Worm (Caenorhabditis elegans): ENCODE measurements around the gene lys-1.

lys-1 gene

ce11 chrV:10246443-10246885, 31.2 kb upstream of the lys-1 start:
- TF ChIP-seq hmg-4 (GFP tag; optimal IDR thresholded peaks at IDR 0.05) = no peak
- TF ChIP-seq sea-1 (GFP tag; conservative IDR thresholded peaks at IDR 0.05) = no peak
- no peak for TF ChIP-seq ets-7 (tag; optimal IDR thresholded peaks at IDR 0.05)
- no peak for TF ChIP-seq aly-1 (tag; optimal IDR thresholded peaks at IDR 0.05)
- TF ChIP-seq hmbx-1 (tag; optimal IDR thresholded peaks at IDR 0.05) = no peak
- TF ChIP-seq tbx-11 (GFP tag; IDR thresholded peaks at IDR 0.05) = no peak
- TF ChIP-seq pes-1 (GFP tag; IDR thresholded peaks at IDR 0.05) = no peak
- no peak for TF ChIP-seq ceh-36 (tag; optimal IDR thresholded peaks at IDR 0.05)
- TF ChIP-seq hnd-1 (tag; optimal IDR thresholded peaks at IDR 0.05) = no peak
- no peak for TF ChIP-seq tra-4 (tag; optimal IDR thresholded peaks at IDR 0.05)
- TF ChIP-seq F13C5.2 (tag; optimal IDR thresholded peaks at IDR 0.05) = no peak
- no peak for TF ChIP-seq ceh-13 (GFP tag; optimal IDR thresholded peaks at IDR 0.05)
- no peak for TF ChIP-seq B0310.2 (tag; optimal IDR thresholded peaks at IDR 0.05)
- TF ChIP-seq scrt-1 (GFP tag; IDR thresholded peaks at IDR 0.05) = no peak

- no peak for TF ChIP-seq ceh-36 (tag; optimal IDR thresholded peaks at IDR 0.05)
- no peak for TF ChIP-seq F13C5.2 (tag; optimal IDR thresholded peaks at IDR 0.05)
Observed at ce11 chrV:10246967-10247366, 30.7 kb upstream of the lys-1 start.

ce11 chrV:10247673-10248239, 29.9 kb upstream of the lys-1 start:
- TF ChIP-seq ceh-36 (tag; optimal IDR thresholded peaks at IDR 0.05) (no peak), scrt-1 (GFP tag; IDR thresholded peaks at IDR 0.05) (no peak), hmbx-1 (tag; optimal IDR thresholded peaks at IDR 0.05) (no peak), B0310.2 (tag; optimal IDR thresholded peaks at IDR 0.05) (no peak), ceh-13 (GFP tag; optimal IDR thresholded peaks at IDR 0.05) (no peak), aly-1 (tag; optimal IDR thresholded peaks at IDR 0.05) (no peak), ama-1 (optimal IDR thresholded peaks at IDR 0.05) (no peak), F13C5.2 (tag; optimal IDR thresholded peaks at IDR 0.05) (no peak), flt-1 (GFP tag; IDR thresholded peaks at IDR 0.05) (no peak), tra-4 (tag; optimal IDR thresholded peaks at IDR 0.05) (no peak), sea-1 (GFP tag; conservative IDR thresholded peaks at IDR 0.05) (no peak), pes-1 (GFP tag; IDR thresholded peaks at IDR 0.05) (no peak), tbx-11 (GFP tag; IDR thresholded peaks at IDR 0.05) (no peak), hnd-1 (tag; optimal IDR thresholded peaks at IDR 0.05) (no peak), tbx-37 (GFP tag; conservative IDR thresholded peaks at IDR 0.05) (no peak), ets-7 (tag; optimal IDR thresholded peaks at IDR 0.05) (no peak), hmg-4 (GFP tag; optimal IDR thresholded peaks at IDR 0.05) (no peak)

- TF ChIP-seq tbx-11 (GFP tag; IDR thresholded peaks at IDR 0.05) (no peak), pes-1 (GFP tag; IDR thresholded peaks at IDR 0.05) (no peak), F13C5.2 (tag; optimal IDR thresholded peaks at IDR 0.05) (no peak), ceh-13 (GFP tag; optimal IDR thresholded peaks at IDR 0.05) (no peak), B0310.2 (tag; optimal IDR thresholded peaks at IDR 0.05) (no peak), ama-1 (optimal IDR thresholded peaks at IDR 0.05) (no peak), flt-1 (GFP tag; IDR thresholded peaks at IDR 0.05) (no peak), ceh-36 (tag; optimal IDR thresholded peaks at IDR 0.05) (no peak), tbx-37 (GFP tag; conservative IDR thresholded peaks at IDR 0.05) (no peak), sea-1 (GFP tag; conservative IDR thresholded peaks at IDR 0.05) (no peak), scrt-1 (GFP tag; IDR thresholded peaks at IDR 0.05) (no peak), hnd-1 (tag; optimal IDR thresholded peaks at IDR 0.05) (no peak), aly-1 (tag; optimal IDR thresholded peaks at IDR 0.05) (no peak), tra-4 (tag; optimal IDR thresholded peaks at IDR 0.05) (no peak)
Observed at ce11 chrV:10248255-10248979, 29.3 kb upstream of the lys-1 start, which contains the start of gene akt-1. Gene akt-1 (plus strand): TSS chrV:10248905.

- TF ChIP-seq ama-1 (optimal IDR thresholded peaks at IDR 0.05) = no peak
- no peak for TF ChIP-seq tra-4 (tag; optimal IDR thresholded peaks at IDR 0.05)
- TF ChIP-seq sea-1 (GFP tag; conservative IDR thresholded peaks at IDR 0.05) = no peak
- TF ChIP-seq pes-1 (GFP tag; IDR thresholded peaks at IDR 0.05) = no peak
- no peak for TF ChIP-seq ets-7 (tag; optimal IDR thresholded peaks at IDR 0.05)
- no peak for TF ChIP-seq hnd-1 (tag; optimal IDR thresholded peaks at IDR 0.05)
- TF ChIP-seq hmg-4 (GFP tag; optimal IDR thresholded peaks at IDR 0.05) = no peak
Observed at ce11 chrV:10249515-10249914, 28.2 kb upstream of the lys-1 start.

- TF ChIP-seq scrt-1 (GFP tag; IDR thresholded peaks at IDR 0.05) (no peak), hmbx-1 (tag; optimal IDR thresholded peaks at IDR 0.05) (no peak), F13C5.2 (tag; optimal IDR thresholded peaks at IDR 0.05) (no peak), hmg-4 (GFP tag; optimal IDR thresholded peaks at IDR 0.05) (no peak), ama-1 (optimal IDR thresholded peaks at IDR 0.05) (no peak), B0310.2 (tag; optimal IDR thresholded peaks at IDR 0.05) (no peak), hnd-1 (tag; optimal IDR thresholded peaks at IDR 0.05) (no peak), pes-1 (GFP tag; IDR thresholded peaks at IDR 0.05) (no peak), ets-7 (tag; optimal IDR thresholded peaks at IDR 0.05) (no peak)
Observed at ce11 chrV:10252682-10253081, 25.0 kb upstream of the lys-1 start.

- TF ChIP-seq ceh-36 (tag; optimal IDR thresholded peaks at IDR 0.05) = no peak
Observed at ce11 chrV:10255005-10255472, 22.7 kb upstream of the lys-1 start, which contains the start of gene rop-1. Gene rop-1 (minus strand): TSS chrV:10255055.

- TF ChIP-seq ceh-36 (tag; optimal IDR thresholded peaks at IDR 0.05) (no peak), ceh-13 (GFP tag; optimal IDR thresholded peaks at IDR 0.05) (no peak), hnd-1 (tag; optimal IDR thresholded peaks at IDR 0.05) (no peak), flt-1 (GFP tag; IDR thresholded peaks at IDR 0.05) (no peak), tbx-37 (GFP tag; conservative IDR thresholded peaks at IDR 0.05) (no peak), hmbx-1 (tag; optimal IDR thresholded peaks at IDR 0.05) (no peak), ets-7 (tag; optimal IDR thresholded peaks at IDR 0.05) (no peak), tbx-11 (GFP tag; IDR thresholded peaks at IDR 0.05) (no peak), F13C5.2 (tag; optimal IDR thresholded peaks at IDR 0.05) (no peak), sea-1 (GFP tag; conservative IDR thresholded peaks at IDR 0.05) (no peak), B0310.2 (tag; optimal IDR thresholded peaks at IDR 0.05) (no peak), ama-1 (optimal IDR thresholded peaks at IDR 0.05) (no peak), aly-1 (tag; optimal IDR thresholded peaks at IDR 0.05) (no peak), tra-4 (tag; optimal IDR thresholded peaks at IDR 0.05) (no peak), hmg-4 (GFP tag; optimal IDR thresholded peaks at IDR 0.05) (no peak)
Observed at ce11 chrV:10256050-10256449, 21.7 kb upstream of the lys-1 start, which contains the start of gene nhr-232. Gene nhr-232 (plus strand): TSS chrV:10256170.

All from whole organism, early embryonic.